Fruit fly (Drosophila melanogaster): Measurements from ENCODE around the gene CG34456.

DNA sequence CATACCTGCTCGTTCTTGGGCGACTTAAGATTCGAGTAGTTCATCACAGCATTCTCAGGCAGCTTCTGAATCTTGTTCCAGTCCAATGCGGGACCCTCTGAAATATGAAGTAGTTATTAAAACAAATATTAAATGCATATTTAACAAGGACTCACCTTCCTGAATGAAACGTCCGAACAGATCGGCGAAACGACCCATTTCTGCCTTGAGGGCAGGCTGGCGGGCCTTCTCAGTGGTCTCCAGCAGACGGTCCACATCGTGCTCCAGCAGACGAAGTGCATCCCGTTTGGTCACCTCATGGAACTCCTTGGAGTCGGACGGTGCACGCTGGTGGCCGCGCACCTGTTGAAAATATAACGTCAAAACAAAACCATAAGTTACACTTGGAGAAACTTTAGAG is 8.2 kb upstream of the CG34456 start, which contains the start of gene CG32040:
- TF ChIP-seq CG7045 (GFP tag; optimal IDR thresholded peaks at IDR 0.05) (no peak), ovo (GFP tag; optimal IDR thresholded peaks at IDR 0.05) (no peak), CG7101 (tag; optimal IDR thresholded peaks at IDR 0.05) (no peak), CG14711 (tag; optimal IDR thresholded peaks at IDR 0.05) (no peak), CG12768 (GFP tag; optimal IDR thresholded peaks at IDR 0.05) (no peak), CG1620 (GFP tag; optimal IDR thresholded peaks at IDR 0.05) (no peak), Crg-1 (GFP tag; optimal IDR thresholded peaks at IDR 0.05) (no peak), CG5204 (GFP tag; optimal IDR thresholded peaks at IDR 0.05) (no peak), cic (GFP tag; optimal IDR thresholded peaks at IDR 0.05) (no peak), CG11617 (GFP tag; optimal IDR thresholded peaks at IDR 0.05) (no peak), kay (GFP tag; ENCODE audit: borderline replicate concordance) (no peak), Clk (GFP tag; optimal IDR thresholded peaks at IDR 0.05) (no peak), tj (GFP tag; optimal IDR thresholded peaks at IDR 0.05) (no peak), CG33017 (tag; optimal IDR thresholded peaks at IDR 0.05) (no peak)

All from whole organism, adult.